Fruit fly (Drosophila melanogaster): ENCODE results near the gene Sirt7.

Gene Sirt7

dm6 chr3R:29059385-29059784 is 3.7 kb downstream of the Sirt7 start:
- TF ChIP-seq CG17801 (GFP tag; optimal IDR thresholded peaks at IDR 0.05; ENCODE audit: partially characterized antibody) = no peak

DNA sequence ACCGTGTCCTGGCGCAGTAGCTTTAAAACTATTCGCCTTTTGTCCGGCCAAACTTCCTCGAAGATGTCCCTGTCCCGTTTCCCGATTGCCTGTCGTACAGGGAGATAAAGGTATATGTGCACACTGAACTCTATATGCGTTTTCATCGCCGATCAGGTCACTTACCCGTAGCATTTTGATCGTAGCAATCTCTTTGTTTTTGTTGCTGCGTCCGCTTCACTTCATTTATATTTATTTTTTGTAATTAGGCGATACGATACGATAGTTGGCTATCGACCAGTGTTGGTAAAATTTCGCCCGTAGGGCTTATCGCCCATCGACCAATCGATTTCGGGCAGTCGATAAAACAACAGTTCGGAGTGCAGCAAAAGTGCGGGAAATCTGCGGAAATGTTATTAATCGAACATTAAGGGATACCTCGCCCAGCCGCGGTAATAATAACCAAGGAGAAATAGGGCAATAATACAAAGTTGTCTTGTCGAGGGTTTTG is 7.0 kb downstream of the Sirt7 start, which contains the start of the genes Cul5 and Bicra:
TSS of gene Cul5 (minus strand) at position 259 of the 490 bp plus-strand sequence.
TSS of gene Bicra (plus strand) at position 324 of the 490 bp plus-strand sequence.
- peak; percentile 67 for TF ChIP-seq CG17801 (GFP tag; optimal IDR thresholded peaks at IDR 0.05; ENCODE audit: partially characterized antibody)

- TF ChIP-seq CG17801 (GFP tag; optimal IDR thresholded peaks at IDR 0.05; ENCODE audit: partially characterized antibody) = peak; percentile 39
These were observed 7.6 kb downstream of the Sirt7 start for dm6 chr3R:29063207-29063920.

dm6 chr3R:29063921-29064460 is 8.3 kb downstream of the Sirt7 start:
- no peak for TF ChIP-seq CG17801 (GFP tag; optimal IDR thresholded peaks at IDR 0.05; ENCODE audit: partially characterized antibody)

DNA sequence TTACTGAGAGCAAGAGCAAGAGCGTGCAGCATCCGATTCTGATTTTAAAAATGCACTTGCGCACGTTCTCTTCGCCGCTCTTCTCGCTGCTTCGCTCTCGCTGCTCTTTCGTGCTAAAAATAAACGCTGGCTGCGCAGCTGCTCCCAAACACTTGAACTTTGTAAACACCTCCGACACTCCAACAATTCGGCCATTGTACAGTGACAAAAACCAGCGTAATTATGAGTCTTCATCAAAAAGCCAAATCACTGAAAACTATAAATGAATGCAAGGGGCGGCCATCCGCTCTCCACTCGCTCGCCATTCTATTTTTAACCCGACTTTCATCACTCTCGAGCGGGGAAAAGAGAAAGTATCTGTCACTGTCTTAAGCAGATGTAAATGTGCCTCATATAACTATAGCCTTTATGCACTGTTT is 9.0 kb downstream of the Sirt7 start:
- no peak for TF ChIP-seq CG17801 (GFP tag; optimal IDR thresholded peaks at IDR 0.05; ENCODE audit: partially characterized antibody)

DNA sequence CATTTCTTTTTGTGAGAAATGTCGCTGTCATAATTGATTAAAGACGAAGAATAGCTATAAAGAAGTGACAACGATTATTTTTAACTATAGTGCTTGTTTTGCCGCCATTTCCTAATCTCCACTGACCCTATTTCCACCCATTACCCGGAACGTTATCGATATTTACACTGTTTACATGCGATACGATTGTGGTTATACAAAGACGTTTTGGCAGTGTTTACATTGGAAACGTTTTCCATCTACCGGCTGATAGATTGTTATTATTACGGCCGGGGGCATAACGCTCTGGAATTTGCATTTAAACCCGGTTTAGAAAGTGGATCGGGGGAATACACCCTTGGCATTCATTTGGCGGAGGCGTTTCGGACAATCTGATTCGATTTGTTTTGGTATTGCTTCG is 10.6 kb downstream of the Sirt7 start:
- TF ChIP-seq CG17801 (GFP tag; optimal IDR thresholded peaks at IDR 0.05; ENCODE audit: partially characterized antibody) = no peak

dm6 chr3R:29067091-29067490 is 11.4 kb downstream of the Sirt7 start:
- TF ChIP-seq CG17801 (GFP tag; optimal IDR thresholded peaks at IDR 0.05; ENCODE audit: partially characterized antibody) = no peak

dm6 chr3R:29068430-29069207 is 12.9 kb downstream of the Sirt7 start:
- TF ChIP-seq CG17801 (GFP tag; optimal IDR thresholded peaks at IDR 0.05; ENCODE audit: partially characterized antibody) = no peak

DNA sequence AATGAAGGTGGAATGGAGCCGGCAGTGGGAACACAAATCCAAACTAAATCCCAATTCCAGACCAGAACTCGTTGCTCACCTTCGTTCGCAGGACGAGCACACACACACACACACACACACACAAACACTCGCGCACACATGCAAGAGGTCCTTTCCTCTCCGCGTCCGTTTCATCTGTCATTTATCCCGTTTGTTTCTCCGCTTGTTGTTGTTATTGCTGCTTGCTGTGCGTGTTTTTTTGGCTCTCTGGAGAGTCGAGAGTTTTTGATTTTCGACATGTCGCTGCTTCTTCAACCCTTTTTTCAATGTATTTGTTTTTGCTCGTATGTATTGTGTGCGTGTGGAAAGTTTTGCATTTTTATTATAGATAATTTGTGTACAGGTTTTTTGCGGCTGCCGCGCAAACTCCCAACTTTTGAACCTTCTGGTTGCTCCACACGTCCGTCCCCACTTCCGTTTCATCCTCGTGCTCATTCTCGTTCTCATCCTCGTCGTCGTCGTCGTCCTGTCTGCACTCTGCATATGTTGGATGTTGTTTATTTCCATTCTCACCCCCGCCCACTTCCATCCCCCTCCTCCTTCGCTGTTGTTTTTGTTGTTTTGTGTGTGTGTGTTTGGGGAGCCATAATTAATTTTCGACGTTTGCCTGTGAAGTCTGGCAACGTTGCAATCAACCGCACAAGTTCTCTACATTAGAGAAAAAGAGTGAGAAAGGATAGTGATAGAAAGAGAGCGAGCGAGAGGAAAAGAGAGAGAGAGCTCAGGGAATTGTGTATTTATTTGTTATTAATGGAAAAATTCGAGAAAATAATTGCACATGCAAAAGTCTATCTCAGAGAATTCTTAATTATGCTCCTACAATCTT is 13.7 kb downstream of the Sirt7 start:
- no peak for TF ChIP-seq CG17801 (GFP tag; optimal IDR thresholded peaks at IDR 0.05; ENCODE audit: partially characterized antibody)

DNA sequence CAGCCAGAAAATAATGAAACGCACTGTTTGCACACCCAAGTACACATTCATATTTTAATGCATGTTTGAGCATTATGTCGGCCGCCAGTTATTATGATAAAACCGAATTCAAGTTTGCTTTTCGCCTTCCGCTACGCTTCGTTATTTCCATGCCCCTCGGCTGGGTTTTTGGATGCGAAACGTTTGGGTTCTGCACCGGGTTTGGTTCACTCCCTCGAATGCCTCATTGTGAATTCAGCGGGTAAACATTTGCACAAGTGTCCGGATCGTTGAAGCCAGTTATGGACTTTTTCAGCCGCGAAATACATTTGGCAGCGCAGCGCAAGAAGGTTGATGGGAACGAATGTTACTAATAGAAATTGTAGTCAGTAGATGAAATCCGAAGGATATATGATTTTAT is 15.4 kb downstream of the Sirt7 start:
- TF ChIP-seq CG17801 (GFP tag; optimal IDR thresholded peaks at IDR 0.05; ENCODE audit: partially characterized antibody) = no peak

DNA sequence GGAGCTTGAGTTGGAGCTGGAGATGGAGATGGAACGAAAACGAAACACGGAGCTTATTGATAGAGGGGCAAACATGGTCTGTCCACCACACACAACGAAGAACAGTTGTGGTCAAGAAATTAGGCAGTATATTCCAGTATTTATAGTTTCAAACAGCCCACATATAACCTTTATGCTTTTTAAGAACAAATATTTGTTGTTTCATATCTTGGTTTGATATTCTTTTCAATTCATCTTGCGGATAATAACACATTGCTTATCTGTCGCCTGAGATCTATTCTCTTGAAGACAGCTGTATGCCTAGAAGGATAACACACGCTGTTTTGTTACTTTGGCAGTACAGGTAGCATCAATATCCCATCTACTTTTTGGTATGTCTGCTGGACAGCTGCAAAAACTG is 17.1 kb downstream of the Sirt7 start:
- TF ChIP-seq CG17801 (GFP tag; optimal IDR thresholded peaks at IDR 0.05; ENCODE audit: partially characterized antibody) = no peak

DNA sequence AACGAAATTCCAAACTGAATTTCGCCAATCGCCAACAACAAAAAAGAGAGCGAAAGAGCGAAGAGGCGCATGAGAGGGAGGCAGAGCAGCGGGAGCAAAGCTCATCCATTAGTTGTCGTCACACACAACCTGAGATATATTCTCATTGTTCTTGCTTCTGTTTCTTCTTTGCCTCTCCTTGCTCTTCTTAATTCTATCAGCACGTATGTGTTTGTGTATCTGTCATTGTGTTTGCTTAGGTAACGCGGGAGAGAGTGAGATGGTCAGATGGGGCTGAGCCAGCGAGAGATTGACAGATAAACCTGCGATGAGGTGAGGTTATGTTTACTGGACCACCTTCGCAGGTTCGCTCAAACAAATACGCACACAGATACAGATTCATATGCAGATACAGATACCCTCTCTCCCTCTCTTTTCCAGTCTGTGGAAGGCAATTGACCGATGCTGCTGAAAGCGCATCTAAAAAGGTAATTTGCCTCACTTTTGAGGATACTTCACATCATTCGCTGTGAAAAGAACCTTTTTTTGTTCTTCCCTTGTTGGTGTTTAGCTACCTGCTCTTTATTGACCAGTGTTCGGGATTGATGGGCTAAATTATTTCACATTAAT is 18.4 kb downstream of the Sirt7 start:
- peak; percentile 9 for TF ChIP-seq CG17801 (GFP tag; optimal IDR thresholded peaks at IDR 0.05; ENCODE audit: partially characterized antibody)

DNA sequence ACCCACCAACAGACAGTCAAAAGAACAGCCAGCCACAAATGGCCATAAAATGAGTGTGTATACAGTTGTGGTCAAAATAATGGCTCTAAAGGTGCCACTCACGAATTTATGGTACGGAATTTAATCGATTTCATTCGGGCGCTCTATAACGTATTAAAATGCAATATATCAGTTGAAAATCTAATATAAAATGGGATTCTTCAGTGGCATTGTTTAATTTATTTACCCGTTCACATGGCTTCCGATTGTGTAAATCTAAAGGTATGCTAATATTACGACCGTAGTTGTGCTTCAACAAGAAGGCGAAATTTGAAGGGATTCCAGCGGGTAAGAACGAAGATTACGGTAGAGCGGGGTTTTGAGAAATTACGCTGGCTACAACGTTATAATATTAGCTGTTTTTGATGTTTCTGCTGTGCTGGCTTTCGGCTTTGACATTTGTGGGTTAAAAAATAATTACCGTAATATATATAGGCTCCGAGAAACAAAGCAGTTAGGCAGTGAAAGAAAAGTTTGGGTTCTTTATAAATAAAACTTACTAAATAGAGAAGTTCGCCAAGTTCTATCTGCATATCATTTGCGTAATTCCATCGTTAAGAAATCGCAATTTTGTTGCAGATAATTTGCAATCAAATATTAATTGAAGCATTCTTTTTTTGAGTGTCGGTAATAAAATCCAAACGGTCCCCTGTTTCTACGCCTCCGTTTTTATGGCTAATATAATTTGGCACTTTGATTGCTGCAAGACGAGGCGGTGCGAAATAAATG is 20.1 kb downstream of the Sirt7 start:
- no peak for TF ChIP-seq CG17801 (GFP tag; optimal IDR thresholded peaks at IDR 0.05; ENCODE audit: partially characterized antibody)

DNA sequence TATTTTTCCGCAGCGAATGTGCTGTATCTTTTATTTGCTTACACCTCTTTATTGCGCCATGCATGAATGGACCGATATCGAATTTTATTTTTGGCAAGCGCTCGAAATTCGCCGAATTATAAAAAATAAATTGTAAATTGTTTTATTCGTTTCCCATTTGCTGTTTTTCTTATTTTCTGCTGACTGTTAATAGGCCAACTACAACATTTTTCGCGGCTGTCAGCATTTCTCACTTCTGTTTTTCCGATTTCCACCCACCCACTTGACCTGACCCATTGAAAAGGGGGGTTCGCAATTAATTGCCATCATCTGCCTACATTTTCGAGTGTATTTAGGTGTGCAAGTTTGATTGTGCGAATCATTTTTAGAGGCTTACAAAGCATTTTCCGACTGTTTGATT is 20.9 kb downstream of the Sirt7 start:
- peak; percentile 7 for TF ChIP-seq CG17801 (GFP tag; optimal IDR thresholded peaks at IDR 0.05; ENCODE audit: partially characterized antibody)

Measured in ovary, adult (tissue).